Worm (Caenorhabditis elegans) whole organism, early embryonic: ENCODE results near the gene C05B5.11.

Experiments used
- B0310.2 ChIP-seq: sonication (generic microtip); optimal IDR thresholded peaks from 2 replicates; lab custom pipeline; 2016; ENCODE audit warnings: mild to moderate bottlenecking, missing genetic modification characterization, missing compliant biosample characterization
- F13C5.2 ChIP-seq: sonication (generic microtip); optimal IDR thresholded peaks from 2 replicates; lab custom pipeline; 2017; ENCODE audit warnings: mild to moderate bottlenecking, missing genetic modification characterization, inconsistent platforms, missing compliant biosample characterization
- aly-1 ChIP-seq: sonication (generic microtip); optimal IDR thresholded peaks from 2 replicates; lab custom pipeline; 2016; ENCODE audit warnings: missing genetic modification characterization, missing compliant biosample characterization
- ama-1 ChIP-seq: fragments of 150-350 bp; optimal IDR thresholded peaks from 2 replicates; lab custom pipeline; 2014
- ceh-13 ChIP-seq: fragments of 200-800 bp; sonication (Bioruptor generic); optimal IDR thresholded peaks from 2 replicates; lab custom pipeline; 2018; ENCODE audit warnings: mild to moderate bottlenecking, missing genetic modification characterization, missing compliant biosample characterization
- ceh-36 ChIP-seq: sonication (generic microtip); optimal IDR thresholded peaks from 2 replicates; lab custom pipeline; 2016; ENCODE audit warnings: missing genetic modification characterization, inconsistent platforms, missing compliant biosample characterization
- ets-7 ChIP-seq: sonication (generic microtip); optimal IDR thresholded peaks from 2 replicates; lab custom pipeline; 2016; ENCODE audit warnings: missing genotype, missing genetic modification characterization, missing compliant biosample characterization
- flt-1 ChIP-seq: fragments of 200-800 bp; sonication (Bioruptor generic); IDR thresholded peaks from 2 replicates; pipeline ENCODE4 v1.3.6; 2022; ENCODE audit warnings: missing genetic modification characterization, missing compliant biosample characterization
- hmbx-1 ChIP-seq: sonication (generic microtip); optimal IDR thresholded peaks from 2 replicates; lab custom pipeline; 2016; ENCODE audit warnings: mild to moderate bottlenecking, missing genetic modification characterization, missing compliant biosample characterization
- hnd-1 ChIP-seq: sonication (generic microtip); optimal IDR thresholded peaks from 2 replicates; lab custom pipeline; 2016; ENCODE audit warnings: missing genetic modification characterization, missing compliant biosample characterization
- sea-1 ChIP-seq: fragments of 200-800 bp; sonication (Bioruptor generic); conservative IDR thresholded peaks from 2 replicates; pipeline ENCODE4 v1.3.6; 2022; ENCODE audit warnings: missing genetic modification characterization, missing compliant biosample characterization
- tbx-11 ChIP-seq: fragments of 200-800 bp; sonication (Bioruptor generic); IDR thresholded peaks from 2 replicates; pipeline ENCODE4 v1.3.6; 2022; ENCODE audit warnings: missing genetic modification characterization, missing compliant biosample characterization
- tra-4 ChIP-seq: sonication (generic microtip); optimal IDR thresholded peaks from 2 replicates; lab custom pipeline; 2017; ENCODE audit warnings: missing genetic modification characterization, missing compliant biosample characterization

DNA sequence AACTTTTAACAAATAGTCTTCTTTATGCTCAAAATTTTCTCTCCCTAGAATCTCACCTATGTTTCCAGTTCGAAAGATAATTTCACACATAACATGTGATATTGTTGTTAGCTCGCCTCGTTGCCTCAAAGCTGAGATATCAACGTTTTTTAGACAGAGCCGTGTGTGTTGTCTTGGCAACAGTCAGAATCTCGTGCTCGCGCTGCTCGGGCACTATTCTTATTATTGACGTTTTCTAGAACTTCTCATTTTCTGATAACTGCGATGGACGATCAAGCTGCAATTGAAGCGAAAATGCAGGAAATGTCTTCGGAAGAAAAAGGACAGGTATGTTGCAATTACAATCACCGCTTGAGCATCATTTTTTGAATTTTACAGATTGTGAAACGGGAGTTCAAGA is 31.5 kb downstream of the C05B5.11 start, which contains the start of gene xbx-3:
- TF ChIP-seq tbx-11 (GFP tag; lab: Robert Waterston, UW) (no peak), ama-1 (lab: Kevin White, UChicago) (no peak), hnd-1 (no peak), ceh-36 (no peak), hmbx-1 (tag; lab: Kevin White, UChicago) (no peak), ets-7 (tag; lab: Kevin White, UChicago) (no peak), tra-4 (no peak), B0310.2 (tag; lab: Kevin White, UChicago) (no peak), flt-1 (no peak), ceh-13 (GFP tag; lab: Kevin White, UChicago) (no peak), aly-1 (tag; lab: Kevin White, UChicago) (no peak), sea-1 (GFP tag; lab: Robert Waterston, UW) (no peak), F13C5.2 (tag; lab: Kevin White, UChicago) (no peak)
